Fruit fly (Drosophila melanogaster): ENCODE results near the gene CG1077.

CG1077 gene

DNA sequence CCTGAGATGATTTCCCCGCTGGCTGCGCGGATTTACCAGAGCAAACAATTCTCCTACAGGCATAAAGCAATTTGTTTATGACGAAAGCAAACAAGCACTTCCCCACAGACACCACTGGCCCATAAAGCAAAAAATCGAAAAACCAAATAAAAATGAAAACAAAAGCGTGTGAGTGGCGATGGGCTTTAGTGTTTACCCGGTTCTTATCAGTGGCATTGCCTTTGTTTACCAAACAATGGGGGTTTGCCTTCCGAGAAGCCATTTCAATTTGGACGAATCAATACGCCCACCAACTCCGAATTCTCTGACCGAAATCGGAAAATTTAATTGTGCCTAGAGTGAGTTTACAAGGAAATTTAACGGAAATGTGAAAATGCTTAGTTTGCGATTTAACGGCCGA is 15.2 kb downstream of the CG1077 start (continued):
- TF ChIP-seq ttk (GFP tag; IDR thresholded peaks at IDR 0.05) (0 out of 2 replicates have a peak, but pooled peaks have one; percentile 12), unpg (GFP tag; optimal IDR thresholded peaks at IDR 0.05) (peak; percentile 21), HmgZ (tag; optimal IDR thresholded peaks at IDR 0.05) (peak; percentile 23), twi (tag; optimal IDR thresholded peaks at IDR 0.05) (no peak), CG14014 (GFP tag; IDR thresholded peaks at IDR 0.05) (peak; percentile 46; the same call in 1 of the 2 replicates), fd3F (GFP tag; optimal IDR thresholded peaks at IDR 0.05) (no peak), Fer3 (tag; optimal IDR thresholded peaks at IDR 0.05) (peak; percentile 15), kni (GFP tag; optimal IDR thresholded peaks at IDR 0.05) (peak; percentile 1), CG9727 (GFP tag; optimal IDR thresholded peaks at IDR 0.05) (peak; percentile 5), MTF-1 (GFP tag; optimal IDR thresholded peaks at IDR 0.05; ENCODE audit: borderline replicate concordance) (peak; percentile 50), sob (GFP tag; IDR thresholded peaks at IDR 0.05) (peak; percentile 42; the same call in 1 of the 2 replicates), Meics (GFP tag; optimal IDR thresholded peaks at IDR 0.05) (peak; percentile 31), pan (optimal IDR thresholded peaks at IDR 0.05) (no peak), pan (GFP tag; optimal IDR thresholded peaks at IDR 0.05 in 1 of 2, IDR thresholded peaks at IDR 0.05 in 1 of 2) (peak in 1 of 2 experiments; percentile 23), Asciz (GFP tag; optimal IDR thresholded peaks at IDR 0.05) (peak; percentile 45), Hmr (GFP tag; optimal IDR thresholded peaks at IDR 0.05) (peak; percentile 44), CG6813 (GFP tag; optimal IDR thresholded peaks at IDR 0.05) (peak; percentile 41), CG12391 (tag; optimal IDR thresholded peaks at IDR 0.05) (no peak), wek (GFP tag; optimal IDR thresholded peaks at IDR 0.05) (peak; percentile 42), ci (GFP tag; IDR thresholded peaks at IDR 0.05) (peak; percentile 61; the same call in 1 of the 3 replicates), CG13775 (GFP tag; optimal IDR thresholded peaks at IDR 0.05) (no peak), Nf-YB (GFP tag; optimal IDR thresholded peaks at IDR 0.05) (peak; percentile 7), ATbp (GFP tag; optimal IDR thresholded peaks at IDR 0.05) (peak; percentile 71), Vsx1 (GFP tag; optimal IDR thresholded peaks at IDR 0.05) (peak; percentile 35), CHES-1-like (GFP tag; optimal IDR thresholded peaks at IDR 0.05) (no peak), Med (GFP tag) (peak; percentile 87), CG11456 (GFP tag; IDR thresholded peaks at IDR 0.05) (0 out of 3 replicates have a peak, but pooled peaks have one; percentile 46), sug (tag; optimal IDR thresholded peaks at IDR 0.05) (peak; percentile 38), chm (GFP tag; IDR thresholded peaks at IDR 0.05) (peak; percentile 19; the same call in 1 of the 2 replicates), CG10274 (GFP tag; optimal IDR thresholded peaks at IDR 0.05) (no peak), CG11247 (GFP tag; IDR thresholded peaks at IDR 0.05) (0 out of 2 replicates have a peak, but pooled peaks have one; percentile 33), CG15601 (tag; optimal IDR thresholded peaks at IDR 0.05) (peak; percentile 5), CG13424 (tag; optimal IDR thresholded peaks at IDR 0.05) (peak; percentile 19), CG31441 (GFP tag; IDR thresholded peaks at IDR 0.05) (peak; percentile 33; the same call in 1 of the 2 replicates), CG1024 (GFP tag; IDR thresholded peaks at IDR 0.05) (no peak), sens (GFP tag) (peak; percentile 83), CG11085 (GFP tag; IDR thresholded peaks at IDR 0.05) (no peak)

DNA sequence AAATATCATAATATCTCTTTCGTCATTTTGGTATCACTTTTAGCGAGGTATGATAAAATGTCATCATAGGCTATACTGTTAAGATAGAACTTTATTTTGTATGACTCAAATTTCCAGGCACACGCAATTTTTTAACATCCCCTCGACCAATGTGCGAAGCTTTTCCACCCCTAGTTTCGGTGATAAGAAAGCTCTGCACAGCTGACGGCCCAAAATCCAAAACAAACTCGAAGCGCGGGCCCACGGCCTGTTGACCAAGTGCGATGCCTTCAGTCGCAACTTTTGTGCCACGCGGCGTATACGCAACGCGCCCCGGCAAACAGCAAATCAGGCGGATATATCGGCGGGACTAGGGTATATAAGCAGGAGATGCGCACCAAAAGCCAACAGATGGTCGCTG is 19.7 kb downstream of the CG1077 start, which contains the start of gene NPFR:
Gene NPFR, plus strand, starts transcription at position 301 of the 400 bp plus-strand sequence.
- 0 out of 2 replicates have a peak, but pooled peaks have one; percentile 21 for TF ChIP-seq ttk (GFP tag; IDR thresholded peaks at IDR 0.05)
- TF ChIP-seq lola (GFP tag; optimal IDR thresholded peaks at IDR 0.05), result no peak
- peak; percentile 36 for TF ChIP-seq CG13894 (tag; optimal IDR thresholded peaks at IDR 0.05)
- TF ChIP-seq CG13287 (GFP tag; IDR thresholded peaks at IDR 0.05; ENCODE audit: partially characterized antibody), result 0 out of 2 replicates have a peak, but pooled peaks have one; percentile 11
- peak; percentile 39; the same call in 1 of the 2 replicates for TF ChIP-seq seq (GFP tag; IDR thresholded peaks at IDR 0.05)
- TF ChIP-seq Lpt (GFP tag; optimal IDR thresholded peaks at IDR 0.05), result no peak
- TF ChIP-seq CG10431 (GFP tag; optimal IDR thresholded peaks at IDR 0.05), result no peak
- 0 out of 2 replicates have a peak, but pooled peaks have one; percentile 16 for TF ChIP-seq CG32532 (GFP tag; IDR thresholded peaks at IDR 0.05)
- no peak for TF ChIP-seq MESR4 (GFP tag; optimal IDR thresholded peaks at IDR 0.05)
- TF ChIP-seq Dref (GFP tag; IDR thresholded peaks at IDR 0.05), result no peak; the same call in 1 of the 2 replicates
- 0 out of 2 replicates have a peak, but pooled peaks have one; percentile 23 for TF ChIP-seq CG9932 (GFP tag; IDR thresholded peaks at IDR 0.05)
- TF ChIP-seq CG42726 (GFP tag; IDR thresholded peaks at IDR 0.05; ENCODE audit: partially characterized antibody), result no peak
- TF ChIP-seq CG15514 (GFP tag; optimal IDR thresholded peaks at IDR 0.05), result peak; percentile 4
- TF ChIP-seq Jarid2 (GFP tag; optimal IDR thresholded peaks at IDR 0.05), result peak; percentile 16

Measured in whole organism, embryonic.